Worm (Caenorhabditis elegans): Measurements from ENCODE around the gene Y7A5A.2.

DNA sequence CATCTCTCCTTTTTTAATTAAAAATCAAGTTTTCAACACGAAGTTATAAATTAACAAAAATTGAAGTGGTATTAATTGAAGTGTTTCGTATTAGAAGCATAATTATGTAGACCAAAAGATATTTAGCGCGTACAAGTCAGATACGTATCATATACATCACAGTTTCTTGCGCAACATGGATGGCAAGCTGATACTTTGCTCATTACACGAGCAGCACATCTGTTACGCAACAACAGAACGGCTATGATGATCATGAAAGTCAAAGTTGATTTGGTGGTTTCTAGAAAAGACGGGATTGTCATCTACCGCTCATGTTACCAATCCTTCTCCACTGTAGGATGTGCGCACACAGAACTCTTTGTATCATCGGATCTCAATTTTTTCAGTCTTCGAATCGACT is 42.0 kb upstream of the Y7A5A.2 start:
- no peak for TF ChIP-seq hmbx-1 (tag; optimal IDR thresholded peaks at IDR 0.05)
- TF ChIP-seq flt-1 (GFP tag; IDR thresholded peaks at IDR 0.05), result no peak
- TF ChIP-seq aly-1 (tag; optimal IDR thresholded peaks at IDR 0.05), result no peak
- TF ChIP-seq sea-1 (GFP tag; conservative IDR thresholded peaks at IDR 0.05), result no peak
- no peak for TF ChIP-seq ama-1 (optimal IDR thresholded peaks at IDR 0.05)
